Fruit fly (Drosophila melanogaster) whole organism: ENCODE results near the gene CRMP.

ENCODE experiments used
- pan ChIP-seq: fragments of >200 bp; optimal IDR thresholded peaks from 2 replicates; lab custom pipeline; 2017
- psq ChIP-seq: fragments of >200 bp; optimal IDR thresholded peaks from 2 replicates; lab custom pipeline; 2017

DNA sequence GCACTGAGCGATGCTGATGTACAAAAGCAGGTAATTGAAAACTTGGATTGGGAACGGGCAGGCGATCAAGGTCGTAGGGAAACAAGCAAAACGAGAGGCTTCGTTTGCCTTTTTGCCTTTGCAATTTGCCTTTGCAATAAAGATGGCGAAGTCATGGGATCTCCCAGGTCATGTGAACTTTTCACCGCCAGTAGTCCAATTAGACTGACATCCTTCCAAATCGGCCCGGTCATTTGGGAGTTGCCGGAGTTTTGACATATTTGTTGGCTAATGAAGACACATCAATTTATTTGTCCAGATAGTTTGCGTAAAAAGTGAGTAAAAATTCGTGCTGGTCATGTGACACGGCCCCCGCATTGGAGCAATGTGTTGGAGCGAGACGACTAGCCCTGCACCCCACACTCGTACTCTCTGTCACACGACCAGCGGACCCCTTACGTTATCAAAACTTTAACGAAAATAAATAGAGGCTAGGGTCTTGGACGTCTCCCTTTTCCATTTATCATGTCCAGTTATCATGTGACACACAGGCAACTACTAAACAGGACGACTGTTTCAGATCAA is 21.2 kb downstream of the CRMP start:
- no peak for TF ChIP-seq pan (lab: Kevin White, UChicago)
- no peak for TF ChIP-seq psq
